Fruit fly (Drosophila melanogaster): ENCODE measurements around the gene CG9269.

DNA sequence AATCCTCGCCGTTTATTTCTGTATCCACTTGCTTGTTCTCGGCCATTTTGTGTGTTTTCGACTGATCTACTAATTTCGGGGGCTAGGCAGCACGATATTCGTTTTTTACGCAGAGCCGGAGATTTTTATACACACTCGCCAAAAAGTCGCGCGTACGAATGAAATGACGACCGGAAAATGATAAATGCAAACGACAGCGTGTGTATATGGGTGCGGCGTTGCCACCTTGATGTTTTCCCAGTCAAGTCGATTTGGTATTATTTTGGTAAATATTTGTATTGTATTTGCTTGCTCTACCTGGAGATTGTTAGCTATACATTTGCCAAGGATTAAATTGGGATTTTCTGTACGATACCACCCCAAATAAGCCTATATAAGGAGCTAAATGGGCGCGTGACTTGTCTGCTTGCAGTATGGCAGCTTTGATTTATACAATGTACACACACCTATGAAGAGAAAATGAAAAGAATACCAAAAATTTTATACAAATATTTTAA is 30.2 kb downstream of the CG9269 start, which contains the start of gene sqd:
- TF ChIP-seq CG15710 (tag; optimal IDR thresholded peaks at IDR 0.05), result peak; percentile 36
- peak; percentile 6 for TF ChIP-seq CG14655 (GFP tag; optimal IDR thresholded peaks at IDR 0.05)
- peak; percentile 68 for TF ChIP-seq Snoo (tag; optimal IDR thresholded peaks at IDR 0.05)
- peak; percentile 15 for TF ChIP-seq CG9948 (tag; optimal IDR thresholded peaks at IDR 0.05)
- peak; percentile 24 for TF ChIP-seq Pif1A (GFP tag; optimal IDR thresholded peaks at IDR 0.05)
- TF ChIP-seq CG4496 (GFP tag; IDR thresholded peaks at IDR 0.05), result peak; percentile 54; the same call in 2 of the 3 replicates
- no peak for TF ChIP-seq CG8301 (tag; optimal IDR thresholded peaks at IDR 0.05)
- TF ChIP-seq EcR (GFP tag; optimal IDR thresholded peaks at IDR 0.05), result no peak
- 0 out of 2 replicates have a peak, but pooled peaks have one; percentile 28 for TF ChIP-seq CG12605 (GFP tag; IDR thresholded peaks at IDR 0.05)
- no peak for TF ChIP-seq rn (GFP tag; IDR thresholded peaks at IDR 0.05)
- TF ChIP-seq CG13204 (GFP tag; optimal IDR thresholded peaks at IDR 0.05), result peak; percentile 18
- TF ChIP-seq fd96Ca (GFP tag; IDR thresholded peaks at IDR 0.05), result no peak
